Worm (Caenorhabditis elegans) whole organism, midembryonic: ENCODE results near the gene C27B7.6.

Source experiments
- flt-1 ChIP-seq: fragments of 200-800 bp; sonication (Bioruptor generic); IDR thresholded peaks from 2 replicates; pipeline ENCODE4 v1.3.6; 2022; ENCODE audit warnings: missing genetic modification characterization, missing compliant biosample characterization
- ref-1 ChIP-seq: fragments of 200-800 bp; sonication (Bioruptor generic); conservative IDR thresholded peaks from 2 replicates; pipeline ENCODE4 v1.3.6; 2022; ENCODE audit warnings: missing genetic modification reagents, missing genetic modification characterization, missing compliant biosample characterization
- tab-1 ChIP-seq: fragments of 200-800 bp; sonication (Bioruptor generic); IDR thresholded peaks from 2 replicates; pipeline ENCODE4 v1.3.6; 2022; ENCODE audit warnings: missing genetic modification characterization, missing compliant biosample characterization
- ztf-23 ChIP-seq: fragments of 200-800 bp; sonication (Bioruptor generic); IDR thresholded peaks from 2 replicates; pipeline ENCODE4 v1.3.6; 2022; ENCODE audit warnings: missing genetic modification reagents, missing genetic modification characterization, missing compliant biosample characterization
- ztf-29 ChIP-seq: fragments of 200-800 bp; sonication (Bioruptor generic); IDR thresholded peaks from 2 replicates; pipeline ENCODE4 v1.3.6; 2022; ENCODE audit warnings: missing genetic modification reagents, missing genetic modification characterization, missing compliant biosample characterization

- no peak for TF ChIP-seq tab-1 (GFP tag; lab: Robert Waterston, UW)
- no peak for TF ChIP-seq flt-1 (GFP tag; lab: Robert Waterston, UW)
- no peak for TF ChIP-seq ztf-29 (GFP tag; lab: Robert Waterston, UW)
- no peak for TF ChIP-seq ref-1 (GFP tag; lab: Robert Waterston, UW)
- no peak for TF ChIP-seq ztf-23
Measured at ce11 chrIV:8921166-8921565, 15.0 kb upstream of the C27B7.6 start.
